Fruit fly (Drosophila melanogaster): ENCODE results near the gene CG9400.

Gene CG9400

DNA sequence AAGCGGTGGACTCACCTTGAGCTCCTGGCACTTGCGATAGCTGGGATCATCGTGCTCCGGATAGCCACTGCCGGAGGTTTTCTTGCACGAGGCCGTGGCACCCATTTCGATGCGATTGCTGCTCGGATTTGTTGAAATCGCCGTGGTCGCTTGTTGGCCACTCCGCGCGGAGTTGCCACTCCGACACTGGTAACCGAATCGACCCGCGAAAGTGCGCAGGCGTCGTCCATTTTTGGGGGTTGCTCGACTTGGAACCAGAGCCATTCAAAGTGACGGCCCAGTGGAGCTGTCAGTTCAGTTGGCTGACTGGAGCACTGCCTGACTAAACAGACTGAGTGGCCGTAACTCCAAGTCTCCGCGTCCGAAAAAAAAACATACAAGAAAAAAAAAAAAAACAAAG is 23.1 kb downstream of the CG9400 start, which contains the start of the genes CG13404 and na:
TSS of gene CG13404 (minus strand) at position 176 of the 400 bp plus-strand sequence.
TSS of gene na (plus strand) at position 293 of the 400 bp plus-strand sequence.
- no peak for TF ChIP-seq Ets98B (GFP tag; IDR thresholded peaks at IDR 0.05)
- no peak for TF ChIP-seq Pif1B (GFP tag; optimal IDR thresholded peaks at IDR 0.05)
- TF ChIP-seq CG13204 (GFP tag; optimal IDR thresholded peaks at IDR 0.05), result no peak
- no peak for TF ChIP-seq Pif1A (GFP tag; optimal IDR thresholded peaks at IDR 0.05)
- TF ChIP-seq CG4496 (GFP tag; IDR thresholded peaks at IDR 0.05), result no peak
- TF ChIP-seq CG34367 (tag; optimal IDR thresholded peaks at IDR 0.05), result no peak
- no peak for TF ChIP-seq CG12605 (GFP tag; IDR thresholded peaks at IDR 0.05)
- no peak for TF ChIP-seq CG14655 (GFP tag; optimal IDR thresholded peaks at IDR 0.05)

- TF ChIP-seq CG12605 (GFP tag; IDR thresholded peaks at IDR 0.05), result no peak
- TF ChIP-seq Ets98B (GFP tag; IDR thresholded peaks at IDR 0.05), result no peak
- no peak for TF ChIP-seq D1 (tag; optimal IDR thresholded peaks at IDR 0.05)
- no peak for TF ChIP-seq rn (GFP tag; IDR thresholded peaks at IDR 0.05)
- no peak for TF ChIP-seq gl (tag; optimal IDR thresholded peaks at IDR 0.05)
- TF ChIP-seq CG9948 (tag; optimal IDR thresholded peaks at IDR 0.05), result no peak
- no peak for TF ChIP-seq CG34367 (tag; optimal IDR thresholded peaks at IDR 0.05)
- no peak for TF ChIP-seq CG8159 (tag; optimal IDR thresholded peaks at IDR 0.05)
Observed at dm6 chrX:14265149-14265548, 24.0 kb downstream of the CG9400 start.

DNA sequence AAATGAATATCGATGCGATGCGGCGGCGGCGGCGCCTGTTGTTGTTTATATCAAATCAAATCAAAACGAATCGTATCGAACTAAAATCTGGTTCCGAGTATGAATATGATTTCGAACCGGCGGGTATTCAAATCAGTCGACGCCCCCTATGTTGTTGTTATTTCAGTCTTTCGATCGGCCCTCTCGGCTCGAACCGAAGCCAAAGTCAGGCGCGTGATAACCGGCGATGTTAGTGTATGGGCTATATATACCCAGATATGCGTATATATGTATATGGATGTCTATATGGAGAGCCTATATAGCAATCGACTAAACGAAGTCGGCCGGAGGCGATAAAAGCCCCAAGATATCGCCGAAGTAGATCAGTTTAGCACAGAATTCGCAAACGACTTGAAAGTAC is 28.3 kb downstream of the CG9400 start, which contains the start of the genes CG46317 and Tat:
TSS of gene CG46317 (plus strand) at position 361 of the 400 bp plus-strand sequence.
TSS of gene Tat (plus strand) at position 361 of the 400 bp plus-strand sequence.
- TF ChIP-seq CG8301 (tag; optimal IDR thresholded peaks at IDR 0.05), result no peak

- TF ChIP-seq CG34367 (tag; optimal IDR thresholded peaks at IDR 0.05), result no peak
- no peak for TF ChIP-seq Pif1B (GFP tag; optimal IDR thresholded peaks at IDR 0.05)
- TF ChIP-seq D1 (tag; optimal IDR thresholded peaks at IDR 0.05), result peak; percentile 21
- TF ChIP-seq rn (GFP tag; IDR thresholded peaks at IDR 0.05), result no peak
- no peak for TF ChIP-seq CG8301 (tag; optimal IDR thresholded peaks at IDR 0.05)
- TF ChIP-seq CG17806 (tag; optimal IDR thresholded peaks at IDR 0.05), result peak; percentile 8
- TF ChIP-seq CG13204 (GFP tag; optimal IDR thresholded peaks at IDR 0.05), result no peak
- TF ChIP-seq fd96Ca (GFP tag; IDR thresholded peaks at IDR 0.05), result peak; percentile 31; the same call in 1 of the 3 replicates
Observed at dm6 chrX:14247035-14247786, 42.0 kb downstream of the CG9400 start, which contains the start of gene mud. mud (plus strand) TSS chrX:14247732.

dm6 chrX:14242941-14243736 is 46.1 kb downstream of the CG9400 start, which contains the start of gene CG32599:
CG32599 (plus strand) TSS chrX:14243686.
- no peak for TF ChIP-seq Snoo (tag; optimal IDR thresholded peaks at IDR 0.05)
- peak; percentile 24 for TF ChIP-seq Ets98B (GFP tag; IDR thresholded peaks at IDR 0.05)
- peak; percentile 25 for TF ChIP-seq CG15710 (tag; optimal IDR thresholded peaks at IDR 0.05)
- TF ChIP-seq CG9948 (tag; optimal IDR thresholded peaks at IDR 0.05), result peak; percentile 10
- no peak for TF ChIP-seq CG34367 (tag; optimal IDR thresholded peaks at IDR 0.05)
- 0 out of 3 replicates have a peak, but pooled peaks have one; percentile 17 for TF ChIP-seq CG4496 (GFP tag; IDR thresholded peaks at IDR 0.05)

dm6 chrX:14242479-14242878 is 46.7 kb downstream of the CG9400 start, which contains the start of gene mRNA-cap:
mRNA-cap (minus strand) TSS chrX:14242822.
- TF ChIP-seq CG17806 (tag; optimal IDR thresholded peaks at IDR 0.05) (no peak), CG10348 (GFP tag; IDR thresholded peaks at IDR 0.05) (no peak), fd96Ca (GFP tag; IDR thresholded peaks at IDR 0.05) (no peak), CG9948 (tag; optimal IDR thresholded peaks at IDR 0.05) (no peak), CG13204 (GFP tag; optimal IDR thresholded peaks at IDR 0.05) (no peak), CG4496 (GFP tag; IDR thresholded peaks at IDR 0.05) (no peak), D1 (tag; optimal IDR thresholded peaks at IDR 0.05) (no peak), CG15710 (tag; optimal IDR thresholded peaks at IDR 0.05) (no peak), CG34367 (tag; optimal IDR thresholded peaks at IDR 0.05) (no peak), rn (GFP tag; IDR thresholded peaks at IDR 0.05) (no peak), Pif1B (GFP tag; optimal IDR thresholded peaks at IDR 0.05) (no peak), CG14655 (GFP tag; optimal IDR thresholded peaks at IDR 0.05) (no peak), gl (tag; optimal IDR thresholded peaks at IDR 0.05) (no peak), EcR (GFP tag; optimal IDR thresholded peaks at IDR 0.05) (no peak), CG8159 (tag; optimal IDR thresholded peaks at IDR 0.05) (no peak), CG8301 (tag; optimal IDR thresholded peaks at IDR 0.05) (no peak), CG32121 (GFP tag; IDR thresholded peaks at IDR 0.05) (no peak)
